Worm (Caenorhabditis elegans) whole organism, L1 larva: ENCODE results near the gene gcy-32.

Experiments
- aly-2 ChIP-seq: fragments of 150-350 bp; optimal IDR thresholded peaks from 2 replicates; lab custom pipeline; 2014; ENCODE audit warnings: missing biosample characterization, missing genetic modification characterization
- ama-1 ChIP-seq: fragments of 150-350 bp; optimal IDR thresholded peaks from 2 replicates; lab custom pipeline; 2014
- ceh-88 ChIP-seq: fragments of 200-800 bp; sonication (Bioruptor generic); IDR thresholded peaks from 2 replicates; pipeline ENCODE4 v1.3.6; 2022; ENCODE audit warnings: missing genetic modification characterization, missing compliant biosample characterization
- fos-1 ChIP-seq: fragments of 150-350 bp; optimal IDR thresholded peaks from 2 replicates; lab custom pipeline; 2014; ENCODE audit warnings: missing biosample characterization, missing genetic modification characterization
- lin-39 ChIP-seq: fragments of 150-350 bp; optimal IDR thresholded peaks from 2 replicates; lab custom pipeline; 2014; ENCODE audit warnings: missing biosample characterization, missing genetic modification reagents, missing genetic modification characterization
- mdl-1 ChIP-seq, 2 experiments: fragments of 150-350 bp; optimal IDR thresholded peaks; 2 replicates each; lab custom pipeline; 2014 to 2017; ENCODE audit warnings: missing biosample characterization in 2 of 2, missing genetic modification characterization in 2 of 2, inconsistent platforms in 1 of 2
- nhr-11 ChIP-seq: fragments of 150-350 bp; optimal IDR thresholded peaks from 2 replicates; lab custom pipeline; 2014; ENCODE audit warnings: missing biosample characterization, missing genetic modification characterization
- nhr-237 ChIP-seq: fragments of 150-350 bp; optimal IDR thresholded peaks from 2 replicates; lab custom pipeline; 2014; ENCODE audit warnings: missing biosample characterization, missing genetic modification characterization
- nhr-77 ChIP-seq: fragments of 150-350 bp; optimal IDR thresholded peaks from 2 replicates; lab custom pipeline; 2014; ENCODE audit warnings: missing biosample characterization, missing genetic modification characterization
- pag-3 ChIP-seq: sonication (generic microtip); optimal IDR thresholded peaks from 2 replicates; lab custom pipeline; 2017; ENCODE audit warnings: missing genetic modification characterization, mild to moderate bottlenecking, missing compliant biosample characterization, antibody characterized with exemption, borderline replicate concordance; ENCODE audit not compliant: insufficient read depth
- tbx-2 ChIP-seq: sonication (generic microtip); optimal IDR thresholded peaks from 2 replicates; lab custom pipeline; 2016; ENCODE audit warnings: missing genetic modification characterization, missing compliant biosample characterization

DNA sequence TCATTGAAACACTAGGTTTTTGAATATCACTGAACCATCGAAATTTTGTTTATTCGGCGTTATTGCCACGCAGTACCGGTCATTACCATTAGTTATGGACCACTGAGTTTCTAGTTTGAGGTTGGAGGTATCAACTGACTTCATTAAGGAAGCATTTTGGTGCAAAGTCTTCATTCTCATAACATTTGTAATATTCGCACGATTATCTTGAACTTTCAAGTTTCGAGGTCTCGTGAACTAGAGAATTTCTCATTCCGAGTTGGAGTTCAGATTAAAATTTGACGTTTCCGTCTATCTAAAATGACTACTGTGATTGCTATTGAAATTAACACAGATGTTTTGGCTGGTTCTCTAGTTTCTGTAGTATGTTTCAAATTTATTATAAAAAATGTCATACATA, 5.4 kb upstream of the gcy-32 start, which contains the start of gene srx-42:
- no peak for TF ChIP-seq fos-1 (tag; lab: Kevin White, UChicago)
- TF ChIP-seq aly-2, result no peak
- no peak for TF ChIP-seq lin-39 (tag; lab: Kevin White, UChicago)
- TF ChIP-seq ceh-88 (GFP tag; lab: Robert Waterston, UW), result no peak
- TF ChIP-seq mdl-1 (tag; optimal IDR thresholded peaks at IDR 0.05; lab: Kevin White, UChicago), result no peak
- no peak for TF ChIP-seq nhr-77 (tag; lab: Kevin White, UChicago)
- TF ChIP-seq tbx-2 (tag; lab: Kevin White, UChicago), result no peak
- TF ChIP-seq pag-3 (tag; lab: Kevin White, UChicago), result no peak
- TF ChIP-seq ama-1, result no peak
- TF ChIP-seq nhr-11 (tag; lab: Kevin White, UChicago), result no peak
- no peak for TF ChIP-seq nhr-237 (tag; lab: Kevin White, UChicago)
